Fruit fly (Drosophila melanogaster) whole organism, embryonic: ENCODE data around the gene CG6693.

Source experiments
- CG10565 ChIP-seq: fragments of 200-800 bp; sonication (Bioruptor generic); optimal IDR thresholded peaks from 3 replicates; lab custom pipeline; 2016; ENCODE audit warnings: missing biosample characterization, mild to moderate bottlenecking, missing genetic modification characterization
- CG11093 ChIP-seq: fragments of 200-800 bp; sonication (Bioruptor generic); IDR thresholded peaks from 3 replicates; pipeline ENCODE4 v1.3.6; 2022; ENCODE audit warnings: missing biosample characterization, missing genetic modification characterization
- CG11695 ChIP-seq: fragments of 200-800 bp; sonication (Bioruptor generic); IDR thresholded peaks from 3 replicates; pipeline ENCODE4 v1.3.6; 2022; ENCODE audit warnings: missing biosample characterization, missing genetic modification characterization
- CG12104 ChIP-seq: fragments of 200-800 bp; sonication (Bioruptor generic); optimal IDR thresholded peaks from 3 replicates; lab custom pipeline; 2016; ENCODE audit warnings: missing biosample characterization, missing genetic modification characterization
- CG12299 ChIP-seq: fragments of 200-800 bp; sonication (Bioruptor generic); optimal IDR thresholded peaks from 2 replicates; lab custom pipeline; 2018; ENCODE audit warnings: missing biosample characterization, mild to moderate bottlenecking, missing genetic modification characterization
- CG12391 ChIP-seq: fragments of 200-800 bp; sonication (Bioruptor generic); optimal IDR thresholded peaks from 3 replicates; lab custom pipeline; 2018; ENCODE audit warnings: missing biosample characterization, mild to moderate bottlenecking, missing genetic modification characterization, moderate library complexity
- CG12659 ChIP-seq: fragments of 200-800 bp; sonication (Bioruptor generic); optimal IDR thresholded peaks from 3 replicates; lab custom pipeline; 2017; ENCODE audit warnings: mild to moderate bottlenecking, missing biosample characterization, missing genetic modification reagents, missing genetic modification characterization
- CG12744 ChIP-seq: fragments of 200-800 bp; sonication (Bioruptor generic); optimal IDR thresholded peaks from 2 replicates; lab custom pipeline; 2016; ENCODE audit warnings: missing biosample characterization, missing genetic modification characterization
- CG14014 ChIP-seq: fragments of 200-800 bp; sonication (Bioruptor generic); IDR thresholded peaks from 2 replicates; pipeline ENCODE4 v1.3.6; 2022; ENCODE audit warnings: missing biosample characterization, missing genetic modification characterization
- CG15696 ChIP-seq: fragments of 200-800 bp; sonication (Bioruptor generic); optimal IDR thresholded peaks from 2 replicates; lab custom pipeline; 2019; ENCODE audit warnings: missing biosample characterization, mild to moderate bottlenecking, missing genetic modification characterization, moderate library complexity
- CG31441 ChIP-seq: fragments of 200-800 bp; sonication (Bioruptor generic); IDR thresholded peaks from 2 replicates; pipeline ENCODE4 v1.3.6; 2022; ENCODE audit warnings: missing biosample characterization, missing genetic modification characterization
- CG32532 ChIP-seq: fragments of 200-800 bp; sonication (Bioruptor generic); IDR thresholded peaks from 2 replicates; pipeline ENCODE4 v1.3.6; 2022; ENCODE audit warnings: missing biosample characterization, missing genetic modification characterization
- CG3726 ChIP-seq: fragments of 200-800 bp; sonication (Bioruptor generic); IDR thresholded peaks from 3 replicates; pipeline ENCODE4, ENCODE4 v1.3.6; 2022; ENCODE audit warnings: missing biosample characterization, missing genetic modification characterization
- CG3995 ChIP-seq: fragments of 200-800 bp; sonication (Bioruptor generic); optimal IDR thresholded peaks from 3 replicates; lab custom pipeline; 2016; ENCODE audit warnings: missing biosample characterization, missing genetic modification characterization
- CG4424 ChIP-seq: fragments of 200-800 bp; sonication (Bioruptor generic); optimal IDR thresholded peaks from 3 replicates; lab custom pipeline; 2016; ENCODE audit warnings: missing biosample characterization, missing genetic modification characterization
- CG5245 ChIP-seq: fragments of 200-800 bp; sonication (Bioruptor generic); optimal IDR thresholded peaks from 3 replicates; lab custom pipeline; 2016; ENCODE audit warnings: missing biosample characterization, missing genetic modification characterization
- CG5953 ChIP-seq: fragments of 200-800 bp; sonication (Bioruptor generic); IDR thresholded peaks from 2 replicates; pipeline ENCODE4 v1.3.6; 2022; ENCODE audit warnings: missing biosample characterization, missing genetic modification characterization
- CG6272 ChIP-seq: fragments of 200-800 bp; sonication (Bioruptor generic); IDR thresholded peaks from 2 replicates; pipeline ENCODE4 v1.3.6; 2022; ENCODE audit warnings: missing biosample characterization, missing genetic modification characterization
- CG7271 ChIP-seq: fragments of 200-800 bp; sonication (Bioruptor generic); optimal IDR thresholded peaks from 2 replicates; lab custom pipeline; 2018; ENCODE audit warnings: missing biosample characterization, mild to moderate bottlenecking, missing genetic modification characterization, moderate library complexity
- CG7357 ChIP-seq: fragments of 200-800 bp; sonication (Bioruptor generic); IDR thresholded peaks from 3 replicates; pipeline ENCODE4 v1.3.6; 2022; ENCODE audit warnings: missing biosample characterization, missing genetic modification characterization
- CG7839 ChIP-seq: fragments of 200-800 bp; sonication (Bioruptor generic); optimal IDR thresholded peaks from 3 replicates; lab custom pipeline; 2018; ENCODE audit warnings: missing biosample characterization, mild to moderate bottlenecking, missing genetic modification characterization, moderate library complexity
- CG8089 ChIP-seq: fragments of 200-800 bp; sonication (Bioruptor generic); optimal IDR thresholded peaks from 3 replicates; lab custom pipeline; 2016; ENCODE audit warnings: missing biosample characterization, missing genetic modification characterization
- CG8281 ChIP-seq: fragments of 200-800 bp; sonication (Bioruptor generic); optimal IDR thresholded peaks from 2 replicates; lab custom pipeline; 2018; ENCODE audit warnings: missing biosample characterization, mild to moderate bottlenecking, missing genetic modification characterization, moderate library complexity
- CG8359 ChIP-seq: fragments of 200-800 bp; sonication (Bioruptor generic); optimal IDR thresholded peaks from 2 replicates; lab custom pipeline; 2017; ENCODE audit warnings: missing biosample characterization, mild to moderate bottlenecking, missing genetic modification characterization, borderline replicate concordance
- CG8924 ChIP-seq: fragments of 200-800 bp; optimal IDR thresholded peaks from 3 replicates; lab custom pipeline; 2019; ENCODE audit warnings: missing biosample characterization, mild to moderate bottlenecking, missing genetic modification characterization, moderate library complexity
- CG9215 ChIP-seq: fragments of 200-800 bp; sonication (Bioruptor generic); IDR thresholded peaks from 2 replicates; pipeline ENCODE4 v1.3.6; 2022; ENCODE audit warnings: missing biosample characterization, missing genetic modification characterization
- CG9727 ChIP-seq: fragments of 200-800 bp; sonication (Bioruptor generic); optimal IDR thresholded peaks from 3 replicates; lab custom pipeline; 2017; ENCODE audit warnings: missing biosample characterization, mild to moderate bottlenecking, missing genetic modification characterization
- D ChIP-seq, 2 experiments: fragments of 200-800 bp in 1 of 2; fragments of >200 bp in 1 of 2; sonication (Bioruptor generic) in 1 of 2; optimal IDR thresholded peaks; 2 replicates in 1 of 2; 3 replicates in 1 of 2; lab custom pipeline; 2017; ENCODE audit warnings: mild to moderate bottlenecking in 1 of 2, missing biosample characterization in 1 of 2, missing genetic modification characterization in 1 of 2, missing genetic modification reagents in 1 of 2
- Dip2 ChIP-seq: fragments of 200-800 bp; sonication (Bioruptor generic); IDR thresholded peaks from 2 replicates; pipeline ENCODE4 v1.3.6; 2022; ENCODE audit warnings: missing biosample characterization, missing genetic modification characterization
- Ets65A ChIP-seq: fragments of 200-800 bp; sonication (Bioruptor generic); peaks from one replicate; lab custom pipeline; 2016; ENCODE audit warnings: missing biosample characterization, missing genetic modification characterization
- Med ChIP-seq: fragments of 200-800 bp; sonication (Bioruptor generic); peaks from one replicate; lab custom pipeline; 2016; ENCODE audit warnings: missing biosample characterization, missing genetic modification characterization, mild to moderate bottlenecking, inconsistent platforms, moderate library complexity
- Oaz ChIP-seq: fragments of 200-800 bp; sonication (Bioruptor generic); IDR thresholded peaks from 2 replicates; pipeline ENCODE4 v1.3.6; 2022; ENCODE audit warnings: missing biosample characterization, missing genetic modification characterization
- PHDP ChIP-seq: fragments of 200-800 bp; sonication (Bioruptor generic); optimal IDR thresholded peaks from 3 replicates; lab custom pipeline; 2018; ENCODE audit warnings: missing biosample characterization, mild to moderate bottlenecking, missing genetic modification characterization, moderate library complexity
- Side ChIP-seq: fragments of 200-800 bp; sonication (Bioruptor generic); optimal IDR thresholded peaks from 2 replicates; lab custom pipeline; 2016; ENCODE audit warnings: missing biosample characterization, missing genetic modification characterization
- Sin3A ChIP-seq: fragments of >200 bp; optimal IDR thresholded peaks from 2 replicates; lab custom pipeline; 2018
- Sox102F ChIP-seq: fragments of 200-800 bp; sonication (Bioruptor generic); optimal IDR thresholded peaks from 2 replicates; lab custom pipeline; 2018; ENCODE audit warnings: missing biosample characterization, mild to moderate bottlenecking, missing genetic modification characterization, moderate library complexity
- dm ChIP-seq: fragments of 200-800 bp; sonication (Bioruptor generic); optimal IDR thresholded peaks from 3 replicates; lab custom pipeline; 2016; ENCODE audit warnings: missing biosample characterization, missing genetic modification characterization
- esg ChIP-seq: fragments of 200-800 bp; sonication (Bioruptor generic); conservative IDR thresholded peaks from 2 replicates; pipeline ENCODE4 v1.3.6; 2022; ENCODE audit warnings: missing biosample characterization, missing genetic modification characterization
- eve ChIP-seq, 2 experiments: fragments of >200 bp; optimal IDR thresholded peaks; 2 replicates each; lab custom pipeline; 2017; ENCODE audit warnings: missing biosample characterization in 2 of 2, missing genetic modification characterization in 2 of 2
- gem ChIP-seq: fragments of 200-800 bp; sonication (Bioruptor generic); optimal IDR thresholded peaks from 2 replicates; lab custom pipeline; 2019; ENCODE audit warnings: missing biosample characterization, mild to moderate bottlenecking, missing genetic modification characterization, moderate library complexity
- gsb-n ChIP-seq: fragments of 200-800 bp; sonication (Bioruptor generic); optimal IDR thresholded peaks from 3 replicates; lab custom pipeline; 2018; ENCODE audit warnings: missing biosample characterization, mild to moderate bottlenecking, missing genetic modification characterization
- hth ChIP-seq: fragments of >200 bp; optimal IDR thresholded peaks from 2 replicates; lab custom pipeline; 2017; ENCODE audit warnings: inconsistent platforms
- insv ChIP-seq, 2 experiments: fragments of 200-800 bp; sonication (Bioruptor generic); optimal IDR thresholded peaks; 3 replicates each; lab custom pipeline; 2016 to 2018; ENCODE audit warnings: missing biosample characterization in 2 of 2, missing genetic modification characterization in 2 of 2
- inv ChIP-seq: fragments of 200-800 bp; sonication (Bioruptor generic); IDR thresholded peaks from 2 replicates; pipeline ENCODE4 v1.3.6; 2022; ENCODE audit warnings: missing biosample characterization, missing genetic modification characterization; ENCODE audit not compliant: partially characterized antibody
- mirr ChIP-seq: fragments of 200-800 bp; sonication (Bioruptor generic); optimal IDR thresholded peaks from 3 replicates; lab custom pipeline; 2018; ENCODE audit warnings: missing biosample characterization, mild to moderate bottlenecking, missing genetic modification characterization
- nerfin-1 ChIP-seq: fragments of 200-800 bp; sonication (Bioruptor generic); optimal IDR thresholded peaks from 3 replicates; lab custom pipeline; 2019; ENCODE audit warnings: missing biosample characterization, mild to moderate bottlenecking, missing genetic modification characterization, moderate library complexity
- otp ChIP-seq: fragments of 200-800 bp; sonication (Bioruptor generic); IDR thresholded peaks from 3 replicates; pipeline ENCODE4, ENCODE4 v1.3.6; 2022; ENCODE audit warnings: missing biosample characterization, missing genetic modification characterization
- repo ChIP-seq: fragments of 200-800 bp; sonication (Bioruptor generic); optimal IDR thresholded peaks from 2 replicates; lab custom pipeline; 2016; ENCODE audit warnings: missing biosample characterization, missing genetic modification characterization
- sisA ChIP-seq: fragments of 200-800 bp; sonication (Bioruptor generic); IDR thresholded peaks from 2 replicates; pipeline ENCODE4 v1.3.6; 2022; ENCODE audit warnings: missing biosample characterization, missing genetic modification characterization
- sr ChIP-seq: fragments of 200-800 bp; sonication (Bioruptor generic); IDR thresholded peaks from 3 replicates; pipeline ENCODE4 v1.3.6; 2022; ENCODE audit warnings: missing biosample characterization, missing genetic modification characterization
- tin ChIP-seq: fragments of 200-800 bp; sonication (Bioruptor generic); optimal IDR thresholded peaks from 3 replicates; lab custom pipeline; 2016; ENCODE audit warnings: missing biosample characterization, missing genetic modification characterization
- ttk ChIP-seq: fragments of 200-800 bp; sonication (Bioruptor generic); IDR thresholded peaks from 2 replicates; pipeline ENCODE4 v2.1.2; 2022; ENCODE audit warnings: missing biosample characterization, missing genetic modification characterization

Gene CG6693

DNA sequence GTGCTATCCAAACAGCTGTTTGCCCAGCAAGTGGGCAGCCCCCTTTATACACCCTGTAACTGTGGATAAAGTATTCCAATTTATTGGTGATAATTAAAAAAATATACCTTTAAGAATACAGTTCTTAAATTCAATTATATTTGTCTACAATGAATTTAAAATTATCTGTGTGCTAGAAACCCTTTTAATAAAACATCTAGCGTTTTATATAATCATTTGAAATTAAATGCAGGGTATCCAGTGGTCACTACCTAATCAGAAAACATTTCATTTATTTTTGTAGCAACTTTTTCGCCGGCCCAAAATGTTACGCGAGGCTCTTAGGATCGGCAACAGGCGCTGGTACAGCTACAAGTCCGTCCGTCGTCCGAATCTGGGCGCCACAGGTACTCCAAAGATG, 5.1 kb upstream of the CG6693 start, which contains the start of gene CG17726 (continued):
- peak; percentile 88 for TF ChIP-seq CG8281 (tag; lab: Kevin White, UChicago)
- no peak for TF ChIP-seq hth (lab: Kevin White, UChicago)
- peak; percentile 76 for TF ChIP-seq repo (GFP tag; lab: Kevin White, UChicago)
- no peak for TF ChIP-seq inv
- TF ChIP-seq otp (GFP tag; lab: Robert Waterston, UW), result peak; percentile 98
- peak; percentile 83 for TF ChIP-seq CG8359
- peak; percentile 98 for TF ChIP-seq CG11695 (GFP tag; lab: Robert Waterston, UW)
- peak; percentile 93 for TF ChIP-seq CG6272
- peak; percentile 98 for TF ChIP-seq CG12299 (tag; lab: Kevin White, UChicago)
- TF ChIP-seq CG8924 (tag; lab: Kevin White, UChicago), result peak; percentile 99
- TF ChIP-seq CG9215 (GFP tag; lab: Robert Waterston, UW), result peak; percentile 90
- peak; percentile 79 for TF ChIP-seq CG8089
- peak; percentile 92 for TF ChIP-seq CG12744
- peak; percentile 98 for TF ChIP-seq CG12659
- peak; percentile 97 for TF ChIP-seq Oaz (GFP tag; lab: Robert Waterston, UW)
- peak; percentile 93 for TF ChIP-seq nerfin-1
- TF ChIP-seq CG7357 (GFP tag; lab: Robert Waterston, UW), result peak; percentile 92
- TF ChIP-seq sr (GFP tag; lab: Robert Waterston, UW), result peak; percentile 76; the same call in 1 of the 3 replicates
- TF ChIP-seq CG9727 (GFP tag; lab: Kevin White, UChicago), result peak; percentile 97
- TF ChIP-seq ttk, result peak; percentile 98
- TF ChIP-seq CG10565 (GFP tag; lab: Kevin White, UChicago), result peak; percentile 62
- peak; percentile 97 for TF ChIP-seq CG4424
- TF ChIP-seq esg (GFP tag; lab: Robert Waterston, UW), result peak; percentile 98
- peak; percentile 81 for TF ChIP-seq mirr (GFP tag; lab: Kevin White, UChicago)
- peak; percentile 98 for TF ChIP-seq CG32532
- TF ChIP-seq CG5953 (GFP tag; lab: Robert Waterston, UW), result peak; percentile 97
- TF ChIP-seq gsb-n, result peak; percentile 99
- TF ChIP-seq dm (GFP tag; lab: Kevin White, UChicago), result peak; percentile 79
- peak; percentile 91 for TF ChIP-seq Ets65A (GFP tag; lab: Kevin White, UChicago)
- peak; percentile 89 for TF ChIP-seq CG12104 (GFP tag; lab: Kevin White, UChicago)
- peak; percentile 97 for TF ChIP-seq sisA (GFP tag; lab: Robert Waterston, UW)
- TF ChIP-seq Sox102F, result peak; percentile 99
- peak; percentile 84 for TF ChIP-seq CG5245 (GFP tag; lab: Kevin White, UChicago)
- peak; percentile 98 for TF ChIP-seq CG31441 (GFP tag; lab: Robert Waterston, UW)
- no peak for TF ChIP-seq D (optimal IDR thresholded peaks at IDR 0.05; lab: Kevin White, UChicago)
- peak; percentile 89 for TF ChIP-seq D (GFP tag; optimal IDR thresholded peaks at IDR 0.05; lab: Kevin White, UChicago)
- TF ChIP-seq Side (GFP tag; lab: Kevin White, UChicago), result peak; percentile 86
- peak; percentile 98 for TF ChIP-seq CG14014 (GFP tag; lab: Robert Waterston, UW)
- peak; percentile 99 for TF ChIP-seq PHDP (tag; lab: Kevin White, UChicago)
- peak; percentile 74 for TF ChIP-seq CG3995 (GFP tag; lab: Kevin White, UChicago)
- peak in 1 of 2 experiments; percentile 48 for TF ChIP-seq eve (GFP tag; optimal IDR thresholded peaks at IDR 0.05; lab: Kevin White, UChicago)
- TF ChIP-seq CG7839, result peak; percentile 99
- peak; percentile 95 for TF ChIP-seq CG11093 (GFP tag; lab: Robert Waterston, UW)
- TF ChIP-seq Dip2 (GFP tag; lab: Robert Waterston, UW), result peak; percentile 69
- peak; percentile 96 for TF ChIP-seq CG15696 (tag; lab: Kevin White, UChicago)
- TF ChIP-seq insv (GFP tag; optimal IDR thresholded peaks at IDR 0.05; lab: Kevin White, UChicago), result peak in 1 of 2 experiments; percentile 60
- TF ChIP-seq CG12391, result peak; percentile 99
- no peak for TF ChIP-seq Sin3A (lab: Kevin White, UChicago)
- peak; percentile 95 for TF ChIP-seq tin (GFP tag; lab: Kevin White, UChicago)
- peak; percentile 93 for TF ChIP-seq CG7271 (tag; lab: Kevin White, UChicago)
- TF ChIP-seq Med (GFP tag; lab: Kevin White, UChicago), result peak; percentile 97
- peak; percentile 99 for TF ChIP-seq gem (tag; lab: Kevin White, UChicago)
- peak; percentile 95 for TF ChIP-seq CG3726 (GFP tag; lab: Robert Waterston, UW)
